Worm (Caenorhabditis elegans): ENCODE measurements around the gene C18F10.2.
A peak's percentile ranks its signal among the peaks of the same experiment; 100 is the strongest.

The C18F10.2 gene

ce11 chrIII:6287195-6287594 lies 14.2 kb downstream of the C18F10.2 start, which contains the start of gene F47D12.6:
TSS of gene F47D12.6 (minus strand) at chrIII:6287295.
- TF ChIP-seq elt-3 (tag; optimal IDR thresholded peaks at IDR 0.05) (no peak), mdl-1 (tag; optimal IDR thresholded peaks at IDR 0.05) (no peak), nhr-237 (tag; optimal IDR thresholded peaks at IDR 0.05) (no peak), snpc-4 (tag; optimal IDR thresholded peaks at IDR 0.05) (no peak), nfya-1 (tag; optimal IDR thresholded peaks at IDR 0.05; ENCODE audit: insufficient read depth) (no peak), nhr-23 (tag; optimal IDR thresholded peaks at IDR 0.05) (no peak), nhr-77 (tag; optimal IDR thresholded peaks at IDR 0.05) (no peak), tbx-2 (tag; optimal IDR thresholded peaks at IDR 0.05) (no peak), zag-1 (tag; optimal IDR thresholded peaks at IDR 0.05) (no peak), eor-1 (tag; optimal IDR thresholded peaks at IDR 0.05) (no peak), nhr-11 (tag; optimal IDR thresholded peaks at IDR 0.05) (no peak), unc-62 (GFP tag; optimal IDR thresholded peaks at IDR 0.05) (no peak), hmg-11 (tag; optimal IDR thresholded peaks at IDR 0.05) (no peak), unc-39 (tag; optimal IDR thresholded peaks at IDR 0.05) (no peak), ztf-4 (tag; optimal IDR thresholded peaks at IDR 0.05) (no peak), ceh-28 (tag; optimal IDR thresholded peaks at IDR 0.05) (no peak), nhr-28 (tag; optimal IDR thresholded peaks at IDR 0.05) (no peak), nhr-12 (tag; optimal IDR thresholded peaks at IDR 0.05) (no peak)

- TF ChIP-seq fkh-10 (GFP tag; optimal IDR thresholded peaks at IDR 0.05) (no peak), nfya-1 (tag; optimal IDR thresholded peaks at IDR 0.05; ENCODE audit: insufficient read depth) (peak; percentile 13), lin-15B (tag; optimal IDR thresholded peaks at IDR 0.05) (peak; percentile 76)
These were observed 16.4 kb downstream of the C18F10.2 start for ce11 chrIII:6289366-6289765.

ce11 chrIII:6290469-6291182 lies 17.7 kb downstream of the C18F10.2 start:
- TF ChIP-seq unc-39 (tag; optimal IDR thresholded peaks at IDR 0.05) = no peak
- TF ChIP-seq elt-1 (tag; optimal IDR thresholded peaks at IDR 0.05) = peak; percentile 91
- TF ChIP-seq pqm-1 (tag; optimal IDR thresholded peaks at IDR 0.05) = peak; percentile 38
- TF ChIP-seq elt-2 (tag; optimal IDR thresholded peaks at IDR 0.05) = peak; percentile 74
- peak; percentile 19 for TF ChIP-seq jun-1 (tag; optimal IDR thresholded peaks at IDR 0.05)
- TF ChIP-seq lin-15B (tag; optimal IDR thresholded peaks at IDR 0.05) = no peak

- peak; percentile 42 for TF ChIP-seq elt-1 (tag; optimal IDR thresholded peaks at IDR 0.05)
- TF ChIP-seq zag-1 (tag; optimal IDR thresholded peaks at IDR 0.05) = no peak
These were observed 23.2 kb downstream of the C18F10.2 start, which contains the start of gene F47D12.7 for ce11 chrIII:6295972-6296700. TSS of gene F47D12.7 (minus strand) at chrIII:6296022.

ce11 chrIII:6297599-6297998 lies 24.6 kb downstream of the C18F10.2 start:
- TF ChIP-seq mml-1 (tag; optimal IDR thresholded peaks at IDR 0.05) = no peak
- no peak for TF ChIP-seq elt-1 (tag; optimal IDR thresholded peaks at IDR 0.05)
- TF ChIP-seq lin-15B (tag; optimal IDR thresholded peaks at IDR 0.05) = no peak
- TF ChIP-seq ztf-4 (tag; optimal IDR thresholded peaks at IDR 0.05) = no peak
- no peak for TF ChIP-seq daf-12 (tag; optimal IDR thresholded peaks at IDR 0.05)
- no peak for TF ChIP-seq tbx-2 (tag; optimal IDR thresholded peaks at IDR 0.05)

ce11 chrIII:6298131-6298530 lies 25.2 kb downstream of the C18F10.2 start, which contains the start of gene F47D12.3:
TSS of gene F47D12.3 (plus strand) at chrIII:6298461.
- TF ChIP-seq lin-39 (tag; optimal IDR thresholded peaks at IDR 0.05) (peak; percentile 27), eor-1 (tag; optimal IDR thresholded peaks at IDR 0.05) (no peak)

ce11 chrIII:6300297-6300696 lies 27.3 kb downstream of the C18F10.2 start:
- no peak for TF ChIP-seq nhr-11 (tag; optimal IDR thresholded peaks at IDR 0.05)
- TF ChIP-seq ama-1 (optimal IDR thresholded peaks at IDR 0.05) = peak; percentile 74
